Worm (Caenorhabditis elegans) whole organism, young adult: Measurements from ENCODE around the gene mpz-3.

Source experiments
- B0019.2 ChIP-seq: fragments of 200-800 bp; sonication (Bioruptor generic); conservative IDR thresholded peaks from 2 replicates; pipeline ENCODE4 v1.3.6; 2022; ENCODE audit warnings: missing genetic modification reagents, missing genetic modification characterization, missing compliant biosample characterization
- B0336.3 ChIP-seq: fragments of 200-800 bp; sonication (Bioruptor generic); IDR thresholded peaks from 2 replicates; pipeline ENCODE4 v1.3.6; 2022; ENCODE audit warnings: missing genetic modification characterization, missing compliant biosample characterization
- C06A6.2 ChIP-seq: fragments of 200-800 bp; sonication (Bioruptor generic); conservative IDR thresholded peaks from 2 replicates; pipeline ENCODE4 v1.3.6; 2022; ENCODE audit warnings: missing genetic modification characterization, missing compliant biosample characterization
- D2030.7 ChIP-seq: fragments of 200-800 bp; sonication (Bioruptor generic); IDR thresholded peaks from 2 replicates; pipeline ENCODE4 v1.3.6; 2022; ENCODE audit warnings: missing genetic modification reagents, missing genetic modification characterization, missing compliant biosample characterization
- F23B12.7 ChIP-seq: sonication (generic microtip); optimal IDR thresholded peaks from 2 replicates; lab custom pipeline; 2017; ENCODE audit warnings: missing genetic modification characterization, mild to moderate bottlenecking, missing compliant biosample characterization, antibody characterized with exemption, moderate library complexity; ENCODE audit not compliant: insufficient read depth
- F49E8.2 ChIP-seq: sonication (generic microtip); optimal IDR thresholded peaks from 3 replicates; lab custom pipeline; 2017; ENCODE audit warnings: missing genetic modification characterization, mild to moderate bottlenecking, missing compliant biosample characterization, antibody characterized with exemption, moderate library complexity; ENCODE audit not compliant: insufficient read depth
- F55B11.4 ChIP-seq: sonication (generic microtip); optimal IDR thresholded peaks from 2 replicates; lab custom pipeline; 2016; ENCODE audit warnings: missing compliant biosample characterization, missing genetic modification characterization, borderline replicate concordance; ENCODE audit not compliant: insufficient read depth
- F57A8.1 ChIP-seq: fragments of 200-800 bp; sonication (Bioruptor generic); optimal IDR thresholded peaks from 2 replicates; lab custom pipeline; 2018; ENCODE audit warnings: mild to moderate bottlenecking, missing genetic modification characterization, moderate library complexity, missing compliant biosample characterization
- F57C9.4 ChIP-seq: sonication (generic microtip); optimal IDR thresholded peaks from 2 replicates; lab custom pipeline; 2017; ENCODE audit warnings: mild to moderate bottlenecking, missing genetic modification characterization, missing compliant biosample characterization
- T07F8.4 ChIP-seq: sonication (generic microtip); optimal IDR thresholded peaks from 2 replicates; lab custom pipeline; 2016; ENCODE audit warnings: mild to moderate bottlenecking, missing genetic modification characterization, moderate library complexity, missing compliant biosample characterization
- T26A5.8 ChIP-seq: sonication (generic microtip); optimal IDR thresholded peaks from 2 replicates; lab custom pipeline; 2016; ENCODE audit warnings: missing genetic modification characterization, missing compliant biosample characterization
- Y53G8AR.9 ChIP-seq: fragments of 200-800 bp; sonication (Bioruptor generic); conservative IDR thresholded peaks from 2 replicates; pipeline ENCODE4 v1.3.6; 2022; ENCODE audit warnings: missing genetic modification reagents, missing genetic modification characterization, missing compliant biosample characterization
- ZK185.1 ChIP-seq: sonication (generic microtip); optimal IDR thresholded peaks from 2 replicates; lab custom pipeline; 2016; ENCODE audit warnings: mild to moderate bottlenecking, missing genetic modification characterization, missing compliant biosample characterization; ENCODE audit not compliant: poor library complexity, severe bottlenecking
- akir-1 ChIP-seq: fragments of 200-800 bp; sonication (Bioruptor generic); optimal IDR thresholded peaks from 2 replicates; lab custom pipeline; 2018; ENCODE audit warnings: mild to moderate bottlenecking, missing genetic modification characterization, moderate library complexity, missing compliant biosample characterization
- ama-1 ChIP-seq, 3 experiments: fragments of 150-350 bp in 1 of 3; sonication (generic microtip) in 2 of 3; optimal IDR thresholded peaks; 2 replicates each; lab custom pipeline; 2014 to 2018; ENCODE audit warnings: missing biosample characterization in 2 of 3, missing genetic modification characterization in 2 of 3, missing genetic modification reagents in 2 of 3
- aptf-3 ChIP-seq: fragments of 200-800 bp; sonication (Bioruptor generic); IDR thresholded peaks from 2 replicates; pipeline ENCODE4 v1.3.6; 2022; ENCODE audit warnings: missing genetic modification characterization, missing compliant biosample characterization
- athp-1 ChIP-seq: sonication (generic microtip); optimal IDR thresholded peaks from 2 replicates; lab custom pipeline; 2017; ENCODE audit warnings: mild to moderate bottlenecking, missing genetic modification characterization, missing compliant biosample characterization
- bed-2 ChIP-seq: fragments of 200-800 bp; sonication (Bioruptor generic); IDR thresholded peaks from 2 replicates; pipeline ENCODE4 v1.3.6; 2022; ENCODE audit warnings: missing genetic modification reagents, missing genetic modification characterization, missing compliant biosample characterization
- ceh-27 ChIP-seq: fragments of 200-800 bp; sonication (Bioruptor generic); optimal IDR thresholded peaks from 2 replicates; lab custom pipeline; 2018; ENCODE audit warnings: mild to moderate bottlenecking, missing genetic modification characterization, moderate library complexity, missing compliant biosample characterization
- ceh-91 ChIP-seq: fragments of 200-800 bp; sonication (Bioruptor generic); IDR thresholded peaks from 2 replicates; pipeline ENCODE4 v1.3.6; 2022; ENCODE audit warnings: missing genetic modification reagents, missing genetic modification characterization, missing compliant biosample characterization
- dox-1 ChIP-seq: fragments of 200-800 bp; sonication (Bioruptor generic); IDR thresholded peaks from 2 replicates; pipeline ENCODE4 v1.3.6; 2022; ENCODE audit warnings: missing genetic modification reagents, missing genetic modification characterization, missing compliant biosample characterization
- egl-44 ChIP-seq: fragments of 200-800 bp; sonication (Bioruptor generic); IDR thresholded peaks from 2 replicates; pipeline ENCODE4 v1.3.6; 2022; ENCODE audit warnings: missing genetic modification reagents, missing genetic modification characterization, missing compliant biosample characterization
- fkh-3 ChIP-seq: sonication (generic microtip); optimal IDR thresholded peaks from 2 replicates; lab custom pipeline; 2016; ENCODE audit warnings: mild to moderate bottlenecking, missing genetic modification characterization, missing compliant biosample characterization
- gei-17 ChIP-seq: fragments of 200-800 bp; sonication (Bioruptor generic); optimal IDR thresholded peaks from 2 replicates; lab custom pipeline; 2018; ENCODE audit warnings: mild to moderate bottlenecking, missing genetic modification characterization, missing compliant biosample characterization
- hlh-12 ChIP-seq: sonication (generic microtip); optimal IDR thresholded peaks from 2 replicates; lab custom pipeline; 2016; ENCODE audit warnings: missing genetic modification characterization, missing compliant biosample characterization
- hlh-26 ChIP-seq: fragments of 200-800 bp; sonication (Bioruptor generic); conservative IDR thresholded peaks from 2 replicates; pipeline ENCODE4 v1.3.6; 2022; ENCODE audit warnings: missing genetic modification reagents, missing genetic modification characterization, missing compliant biosample characterization
- hmg-20 ChIP-seq: fragments of 200-800 bp; sonication (Bioruptor generic); IDR thresholded peaks from 2 replicates; pipeline ENCODE4 v1.3.6; 2022; ENCODE audit warnings: missing genetic modification reagents, missing genetic modification characterization, missing compliant biosample characterization
- hsf-1 ChIP-seq: fragments of 200-800 bp; sonication (Bioruptor generic); IDR thresholded peaks from 2 replicates; pipeline ENCODE4 v1.3.6; 2022; ENCODE audit warnings: missing genetic modification reagents, missing genetic modification characterization, missing compliant biosample characterization
- lin-35 ChIP-seq, 3 experiments: fragments of 150-350 bp in 2 of 3; sonication (generic microtip) in 1 of 3; optimal IDR thresholded peaks; 2 replicates each; lab custom pipeline; 2014 to 2018; ENCODE audit warnings: missing biosample characterization in 3 of 3, missing genetic modification characterization in 3 of 3, missing genetic modification reagents in 3 of 3
- lir-1 ChIP-seq: fragments of 200-800 bp; sonication (Bioruptor generic); conservative IDR thresholded peaks from 2 replicates; pipeline ENCODE4 v1.3.6; 2022; ENCODE audit warnings: missing genetic modification reagents, missing genetic modification characterization, missing compliant biosample characterization
- madf-3 ChIP-seq: fragments of 200-800 bp; sonication (Bioruptor generic); IDR thresholded peaks from 2 replicates; pipeline ENCODE4 v1.3.6; 2022; ENCODE audit warnings: missing genetic modification reagents, missing genetic modification characterization, missing compliant biosample characterization
- mxl-1 ChIP-seq: sonication (generic microtip); optimal IDR thresholded peaks from 2 replicates; lab custom pipeline; 2016; ENCODE audit warnings: missing genetic modification characterization, missing compliant biosample characterization
- nfya-2 ChIP-seq: fragments of 200-800 bp; sonication (Bioruptor generic); IDR thresholded peaks from 2 replicates; pipeline ENCODE4 v1.3.6; 2022; ENCODE audit warnings: missing genetic modification reagents, missing genetic modification characterization, missing compliant biosample characterization
- nhr-120 ChIP-seq: fragments of 200-800 bp; sonication (Bioruptor generic); IDR thresholded peaks from 2 replicates; pipeline ENCODE4 v1.3.6; 2022; ENCODE audit warnings: missing genetic modification characterization, missing compliant biosample characterization
- pbrm-1 ChIP-seq: fragments of 200-800 bp; sonication (Bioruptor generic); IDR thresholded peaks from 2 replicates; pipeline ENCODE4 v1.3.6; 2022; ENCODE audit warnings: missing genetic modification reagents, missing genetic modification characterization, missing compliant biosample characterization
- pha-4 ChIP-seq: fragments of 150-350 bp; sonication (generic microtip); optimal IDR thresholded peaks from 2 replicates; lab custom pipeline; 2014; ENCODE audit warnings: missing biosample characterization, missing genetic modification reagents, missing genetic modification characterization
- rec-8 ChIP-seq, 2 experiments: sonication (generic microtip); optimal IDR thresholded peaks; 2 replicates each; lab custom pipeline; 2016; ENCODE audit warnings: mild to moderate bottlenecking in 2 of 2, missing genetic modification characterization in 2 of 2, missing genetic modification reagents in 2 of 2, missing genotype in 2 of 2, missing biosample characterization in 1 of 2, missing compliant biosample characterization in 1 of 2, moderate library complexity in 1 of 2
- rpc-1 ChIP-seq, 2 experiments: fragments of 150-350 bp in 1 of 2; sonication (generic microtip) in 1 of 2; optimal IDR thresholded peaks; 2 replicates each; lab custom pipeline; 2014 to 2018; ENCODE audit warnings: missing biosample characterization in 1 of 2, missing genetic modification characterization in 1 of 2, missing genetic modification reagents in 1 of 2, missing genotype in 1 of 2
- sdz-38 ChIP-seq: sonication (generic microtip); optimal IDR thresholded peaks from 2 replicates; lab custom pipeline; 2016; ENCODE audit warnings: missing genotype, missing genetic modification characterization, missing compliant biosample characterization
- snpc-1.1 ChIP-seq: sonication (generic microtip); optimal IDR thresholded peaks from 2 replicates; lab custom pipeline; 2017; ENCODE audit warnings: missing genetic modification characterization, mild to moderate bottlenecking, missing compliant biosample characterization, antibody characterized with exemption, moderate library complexity, missing genotype, missing genetic modification reagents; ENCODE audit not compliant: insufficient read depth
- somi-1 ChIP-seq: fragments of 200-800 bp; sonication (Bioruptor generic); optimal IDR thresholded peaks from 2 replicates; lab custom pipeline; 2018; ENCODE audit warnings: mild to moderate bottlenecking, missing genetic modification characterization, missing compliant biosample characterization
- sptf-2 ChIP-seq: fragments of 200-800 bp; sonication (Bioruptor generic); optimal IDR thresholded peaks from 2 replicates; lab custom pipeline; 2018; ENCODE audit warnings: mild to moderate bottlenecking, missing genetic modification characterization, missing compliant biosample characterization
- tbx-9 ChIP-seq: sonication (generic microtip); optimal IDR thresholded peaks from 2 replicates; lab custom pipeline; 2016; ENCODE audit warnings: borderline replicate concordance, missing genetic modification characterization, inconsistent platforms, missing compliant biosample characterization
- unc-130 ChIP-seq: sonication (generic microtip); optimal IDR thresholded peaks from 2 replicates; lab custom pipeline; 2016; ENCODE audit warnings: missing genetic modification reagents, missing genetic modification characterization, missing compliant biosample characterization
- unc-62 ChIP-seq: fragments of 150-350 bp; optimal IDR thresholded peaks from 2 replicates; lab custom pipeline; 2014; ENCODE audit warnings: missing biosample characterization, missing genetic modification reagents, missing genetic modification characterization
- ztf-22 ChIP-seq: fragments of 200-800 bp; sonication (Bioruptor generic); optimal IDR thresholded peaks from 2 replicates; lab custom pipeline; 2018; ENCODE audit warnings: mild to moderate bottlenecking, missing genetic modification characterization, moderate library complexity, missing compliant biosample characterization
- ztf-25 ChIP-seq: fragments of 200-800 bp; sonication (Bioruptor generic); IDR thresholded peaks from 2 replicates; pipeline ENCODE4 v1.3.6; 2022; ENCODE audit warnings: missing genetic modification reagents, missing genetic modification characterization, missing compliant biosample characterization
- ztf-6 ChIP-seq: fragments of 200-800 bp; sonication (Bioruptor generic); IDR thresholded peaks from 2 replicates; pipeline ENCODE4 v1.3.6; 2022; ENCODE audit warnings: missing genetic modification reagents, missing genetic modification characterization, missing compliant biosample characterization

mpz-3 gene

DNA sequence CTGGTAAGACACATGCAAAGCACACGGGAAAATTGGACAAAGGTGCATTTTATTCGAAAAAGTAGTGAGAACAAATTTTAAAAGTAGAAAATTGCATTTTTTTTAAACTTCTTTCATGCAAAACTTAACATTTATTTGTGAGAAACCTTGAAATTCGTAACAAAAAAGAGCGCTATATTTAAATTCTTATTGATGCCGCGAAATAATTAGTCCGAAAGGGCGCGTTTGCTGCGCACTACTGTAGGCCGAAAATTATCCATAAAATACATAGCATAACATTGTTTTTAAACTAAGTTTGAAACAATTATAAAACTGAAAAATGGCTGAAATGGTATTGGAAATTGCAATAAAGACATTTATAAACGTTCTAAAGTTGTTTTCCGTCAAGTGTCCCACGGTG lies 45.5 kb downstream of the mpz-3 start (continued):
- TF ChIP-seq tbx-9 = no peak
- no peak for TF ChIP-seq ZK185.1
- TF ChIP-seq nhr-120 (GFP tag; lab: Robert Waterston, UW) = no peak
- TF ChIP-seq egl-44 = no peak
- no peak for TF ChIP-seq F57C9.4 (tag; lab: Kevin White, UChicago)
- TF ChIP-seq hmg-20 (GFP tag; lab: Robert Waterston, UW) = no peak
- TF ChIP-seq pha-4 (tag; lab: Kevin White, UChicago) = no peak
- no peak for TF ChIP-seq gei-17 (GFP tag; lab: Kevin White, UChicago)
- no peak for TF ChIP-seq rec-8 (tag; optimal IDR thresholded peaks at IDR 0.05; lab: Kevin White, UChicago)
- no peak for TF ChIP-seq hsf-1
- TF ChIP-seq D2030.7 = peak; percentile 61; the same call in 1 of the 2 replicates
- peak; percentile 18 for TF ChIP-seq F49E8.2 (tag; lab: Kevin White, UChicago)
- no peak for TF ChIP-seq ztf-25 (GFP tag; lab: Robert Waterston, UW)
- TF ChIP-seq ztf-22 = no peak
- no peak for TF ChIP-seq lir-1 (GFP tag; lab: Robert Waterston, UW)
- no peak for TF ChIP-seq C06A6.2 (GFP tag; lab: Robert Waterston, UW)
- TF ChIP-seq madf-3 (GFP tag; lab: Robert Waterston, UW) = no peak
- peak; percentile 77 for TF ChIP-seq ceh-91 (GFP tag; lab: Robert Waterston, UW)
- TF ChIP-seq dox-1 (GFP tag; lab: Robert Waterston, UW) = no peak
- TF ChIP-seq sdz-38 = no peak
- TF ChIP-seq ztf-6 (GFP tag; lab: Robert Waterston, UW) = no peak
- TF ChIP-seq akir-1 = no peak
- TF ChIP-seq T07F8.4 (tag; lab: Kevin White, UChicago) = no peak
- no peak for TF ChIP-seq F23B12.7 (tag; lab: Kevin White, UChicago)
- TF ChIP-seq hlh-12 (tag; lab: Kevin White, UChicago) = no peak
- TF ChIP-seq aptf-3 (GFP tag; lab: Robert Waterston, UW) = no peak
- no peak for TF ChIP-seq mxl-1 (tag; lab: Kevin White, UChicago)
- no peak for TF ChIP-seq snpc-1.1 (tag; lab: Kevin White, UChicago)
- TF ChIP-seq ama-1 (optimal IDR thresholded peaks at IDR 0.05; lab: Kevin White, UChicago) = no peak
- TF ChIP-seq ama-1 (GFP tag; optimal IDR thresholded peaks at IDR 0.05; lab: Kevin White, UChicago) = no peak
- no peak for TF ChIP-seq somi-1 (GFP tag; lab: Kevin White, UChicago)
- TF ChIP-seq rpc-1 (optimal IDR thresholded peaks at IDR 0.05; lab: Kevin White, UChicago) = no peak
- TF ChIP-seq rpc-1 (tag; optimal IDR thresholded peaks at IDR 0.05; lab: Kevin White, UChicago) = no peak
- TF ChIP-seq ceh-27 (GFP tag; lab: Kevin White, UChicago) = no peak
- TF ChIP-seq sptf-2 = no peak
- TF ChIP-seq athp-1 (tag; lab: Kevin White, UChicago) = no peak
- no peak for TF ChIP-seq T26A5.8 (tag; lab: Kevin White, UChicago)
- TF ChIP-seq F55B11.4 (tag; lab: Kevin White, UChicago) = no peak
- TF ChIP-seq unc-130 (GFP tag; lab: Kevin White, UChicago) = peak; percentile 77
- no peak for TF ChIP-seq B0336.3 (GFP tag; lab: Robert Waterston, UW)
- no peak for TF ChIP-seq B0019.2 (GFP tag; lab: Robert Waterston, UW)
- no peak for TF ChIP-seq Y53G8AR.9 (GFP tag; lab: Robert Waterston, UW)
- TF ChIP-seq nfya-2 (GFP tag; lab: Robert Waterston, UW) = no peak
- no peak for TF ChIP-seq pbrm-1 (GFP tag; lab: Robert Waterston, UW)
- no peak for TF ChIP-seq bed-2
- TF ChIP-seq lin-35 (GFP tag; optimal IDR thresholded peaks at IDR 0.05; lab: Kevin White, UChicago) = peak in 1 of 3 experiments; percentile 67
- no peak for TF ChIP-seq fkh-3
- TF ChIP-seq F57A8.1 (GFP tag; lab: Kevin White, UChicago) = no peak
- TF ChIP-seq hlh-26 (GFP tag; lab: Robert Waterston, UW) = no peak
- TF ChIP-seq unc-62 (GFP tag; lab: Kevin White, UChicago) = no peak
